Worm (Caenorhabditis elegans) whole organism, late embryonic: Measurements from ENCODE around the gene ceeh-1.

Source experiments
- F13H6.1 ChIP-seq: sonication (generic microtip); optimal IDR thresholded peaks from 2 replicates; lab custom pipeline; 2016; ENCODE audit warnings: missing genetic modification characterization, missing compliant biosample characterization
- Y22D7AL.16 ChIP-seq: sonication (generic microtip); optimal IDR thresholded peaks from 2 replicates; lab custom pipeline; 2016; ENCODE audit warnings: missing genetic modification characterization, missing compliant biosample characterization
- ama-1 ChIP-seq: fragments of 150-350 bp; optimal IDR thresholded peaks from 2 replicates; lab custom pipeline; 2014
- ceh-14 ChIP-seq: sonication (generic microtip); optimal IDR thresholded peaks from 2 replicates; lab custom pipeline; 2016; ENCODE audit warnings: missing genotype, missing genetic modification characterization, missing compliant biosample characterization
- ceh-2 ChIP-seq: sonication (generic microtip); optimal IDR thresholded peaks from 2 replicates; lab custom pipeline; 2016; ENCODE audit warnings: missing genotype, missing genetic modification characterization, missing compliant biosample characterization
- ceh-22 ChIP-seq: sonication (generic microtip); optimal IDR thresholded peaks from 2 replicates; lab custom pipeline; 2017; ENCODE audit warnings: missing biosample characterization, missing genetic modification characterization
- ceh-30 ChIP-seq: fragments of 150-350 bp; optimal IDR thresholded peaks from 2 replicates; lab custom pipeline; 2014; ENCODE audit warnings: missing biosample characterization, missing genetic modification characterization
- ceh-31 ChIP-seq: sonication (generic microtip); optimal IDR thresholded peaks from 2 replicates; lab custom pipeline; 2016; ENCODE audit warnings: missing genetic modification characterization, missing compliant biosample characterization
- ceh-34 ChIP-seq: sonication (generic microtip); optimal IDR thresholded peaks from 2 replicates; lab custom pipeline; 2016; ENCODE audit warnings: mild to moderate bottlenecking, missing genetic modification characterization, missing compliant biosample characterization
- ceh-45 ChIP-seq: fragments of 200-800 bp; sonication (Bioruptor generic); IDR thresholded peaks from 2 replicates; pipeline ENCODE4 v1.3.6; 2022; ENCODE audit warnings: missing genetic modification reagents, missing genetic modification characterization, missing compliant biosample characterization
- ceh-9 ChIP-seq: sonication (generic microtip); optimal IDR thresholded peaks from 2 replicates; lab custom pipeline; 2016; ENCODE audit warnings: mild to moderate bottlenecking, missing genetic modification characterization, inconsistent platforms, missing compliant biosample characterization
- dmd-4 ChIP-seq: sonication (generic microtip); optimal IDR thresholded peaks from 2 replicates; lab custom pipeline; 2016; ENCODE audit warnings: borderline replicate concordance, missing genetic modification characterization, missing compliant biosample characterization
- dve-1 ChIP-seq: sonication (generic microtip); optimal IDR thresholded peaks from 2 replicates; lab custom pipeline; 2017; ENCODE audit warnings: antibody characterized with exemption, mild to moderate bottlenecking, missing genetic modification characterization, missing compliant biosample characterization
- elt-4 ChIP-seq: sonication (generic microtip); optimal IDR thresholded peaks from 2 replicates; lab custom pipeline; 2016; ENCODE audit warnings: missing genetic modification characterization, missing compliant biosample characterization
- eyg-1 ChIP-seq: sonication (generic microtip); optimal IDR thresholded peaks from 2 replicates; lab custom pipeline; 2016; ENCODE audit warnings: missing genotype, missing genetic modification characterization, missing compliant biosample characterization
- fkh-6 ChIP-seq: sonication (generic microtip); optimal IDR thresholded peaks from 2 replicates; lab custom pipeline; 2016; ENCODE audit warnings: missing genetic modification characterization, missing compliant biosample characterization
- gmeb-2 ChIP-seq: sonication (generic microtip); optimal IDR thresholded peaks from 2 replicates; lab custom pipeline; 2016; ENCODE audit warnings: missing genetic modification characterization, inconsistent platforms, missing compliant biosample characterization
- hlh-13 ChIP-seq: fragments of 200-800 bp; sonication (Bioruptor generic); optimal IDR thresholded peaks from 2 replicates; lab custom pipeline; 2018; ENCODE audit warnings: mild to moderate bottlenecking, missing genetic modification characterization, missing compliant biosample characterization
- hlh-15 ChIP-seq: sonication (generic microtip); optimal IDR thresholded peaks from 2 replicates; lab custom pipeline; 2016; ENCODE audit warnings: missing genetic modification characterization, missing compliant biosample characterization
- hlh-30 ChIP-seq: sonication (generic microtip); optimal IDR thresholded peaks from 2 replicates; lab custom pipeline; 2017; ENCODE audit warnings: antibody characterized with exemption, missing genetic modification characterization, missing compliant biosample characterization; ENCODE audit not compliant: insufficient read depth
- hlh-8 ChIP-seq: sonication (generic microtip); optimal IDR thresholded peaks from 2 replicates; lab custom pipeline; 2016; ENCODE audit warnings: missing genotype, missing genetic modification characterization, missing compliant biosample characterization
- madf-2 ChIP-seq: sonication (generic microtip); optimal IDR thresholded peaks from 2 replicates; lab custom pipeline; 2017; ENCODE audit warnings: missing genetic modification characterization, missing compliant biosample characterization
- nfya-1 ChIP-seq: sonication (generic microtip); optimal IDR thresholded peaks from 2 replicates; lab custom pipeline; 2017; ENCODE audit warnings: missing genetic modification characterization, mild to moderate bottlenecking, missing compliant biosample characterization, antibody characterized with exemption, moderate library complexity
- nhr-232 ChIP-seq: sonication (generic microtip); optimal IDR thresholded peaks from 2 replicates; lab custom pipeline; 2016; ENCODE audit warnings: missing genetic modification characterization, missing compliant biosample characterization
- npax-4 ChIP-seq: sonication (generic microtip); optimal IDR thresholded peaks from 2 replicates; lab custom pipeline; 2016; ENCODE audit warnings: missing genetic modification characterization, missing compliant biosample characterization
- odd-2 ChIP-seq: sonication (generic microtip); optimal IDR thresholded peaks from 2 replicates; lab custom pipeline; 2017; ENCODE audit warnings: antibody characterized with exemption, mild to moderate bottlenecking, missing genetic modification characterization, missing compliant biosample characterization
- pha-4 ChIP-seq: fragments of 150-350 bp; optimal IDR thresholded peaks from 2 replicates; lab custom pipeline; 2018; ENCODE audit warnings: missing biosample characterization, missing genetic modification reagents, missing genetic modification characterization
- rnt-1 ChIP-seq: sonication (generic microtip); optimal IDR thresholded peaks from 2 replicates; lab custom pipeline; 2016; ENCODE audit warnings: missing genetic modification characterization, missing compliant biosample characterization
- sdc-2 ChIP-seq: sonication (generic microtip); optimal IDR thresholded peaks from 2 replicates; lab custom pipeline; 2016; ENCODE audit warnings: missing genotype, missing genetic modification characterization, missing compliant biosample characterization
- sox-2 ChIP-seq: fragments of 200-800 bp; sonication (Bioruptor generic); IDR thresholded peaks from 2 replicates; pipeline ENCODE4 v1.3.6; 2022; ENCODE audit warnings: missing genetic modification reagents, missing genetic modification characterization, missing compliant biosample characterization
- syd-9 ChIP-seq: sonication (generic microtip); optimal IDR thresholded peaks from 2 replicates; lab custom pipeline; 2016; ENCODE audit warnings: mild to moderate bottlenecking, missing genetic modification characterization, moderate library complexity, missing compliant biosample characterization
- ttx-3 ChIP-seq: sonication (generic microtip); optimal IDR thresholded peaks from 2 replicates; lab custom pipeline; 2016; ENCODE audit warnings: missing genetic modification reagents, missing genetic modification characterization, missing compliant biosample characterization
- unc-86 ChIP-seq: sonication (generic microtip); optimal IDR thresholded peaks from 2 replicates; lab custom pipeline; 2016; ENCODE audit warnings: missing genetic modification characterization, missing compliant biosample characterization

The ceeh-1 gene

DNA sequence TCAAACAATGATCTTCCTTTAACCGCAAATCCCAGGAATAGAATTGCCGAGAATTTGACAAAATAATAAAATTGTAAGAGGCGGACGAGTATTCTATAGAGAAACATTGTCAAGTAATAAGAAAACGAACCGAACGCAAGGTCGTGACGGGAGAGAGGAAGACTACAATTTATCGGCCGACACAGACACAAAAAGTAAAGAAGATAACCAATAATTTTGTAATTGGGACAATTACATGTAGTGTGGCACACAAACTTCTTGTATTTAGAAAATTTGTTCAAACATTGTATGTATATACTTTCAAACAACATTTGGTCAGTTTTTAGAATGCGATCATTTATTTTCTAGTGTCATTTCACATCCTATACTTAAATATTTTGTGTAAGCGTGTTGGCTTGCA lies at the start of gene ceeh-1:
TSS of gene ceeh-1 (minus strand) at position 317 of the 400 bp plus-strand sequence.
- no peak for TF ChIP-seq sox-2 (GFP tag; lab: Robert Waterston, UW)
- no peak for TF ChIP-seq ceh-34 (tag; lab: Kevin White, UChicago)

DNA sequence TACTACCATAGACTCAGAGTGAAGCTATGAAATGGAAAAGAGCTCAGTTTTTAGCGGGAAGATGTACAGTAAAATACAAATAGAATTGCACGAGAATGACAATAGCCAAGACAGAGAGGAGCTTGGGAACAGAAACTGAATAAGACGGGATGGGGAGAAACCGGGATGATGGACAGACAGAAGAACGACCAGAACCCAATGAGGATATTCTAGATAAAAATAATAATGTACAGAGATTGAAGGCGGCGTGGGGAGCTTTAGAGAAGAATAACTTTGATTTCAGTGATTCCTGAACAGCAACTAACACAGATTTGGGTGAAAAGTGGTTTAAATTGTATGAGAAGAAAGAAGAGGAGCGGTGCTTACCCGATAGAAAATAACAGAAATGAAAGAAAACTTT lies 49.4 kb upstream of the ceeh-1 start:
- TF ChIP-seq F13H6.1 (tag; lab: Kevin White, UChicago) (no peak), syd-9 (tag; lab: Kevin White, UChicago) (no peak), hlh-15 (tag; lab: Kevin White, UChicago) (no peak), Y22D7AL.16 (tag; lab: Kevin White, UChicago) (no peak), sox-2 (GFP tag; lab: Robert Waterston, UW) (no peak), ceh-45 (GFP tag; lab: Robert Waterston, UW) (no peak), unc-86 (tag; lab: Kevin White, UChicago) (no peak), hlh-30 (tag; lab: Kevin White, UChicago) (no peak), rnt-1 (tag; lab: Kevin White, UChicago) (no peak), ttx-3 (tag; lab: Kevin White, UChicago) (no peak), nhr-232 (no peak), pha-4 (tag; lab: Kevin White, UChicago) (no peak), ceh-22 (tag; lab: Kevin White, UChicago) (no peak), hlh-8 (tag; lab: Kevin White, UChicago) (no peak), ceh-30 (tag; lab: Kevin White, UChicago) (no peak)

DNA sequence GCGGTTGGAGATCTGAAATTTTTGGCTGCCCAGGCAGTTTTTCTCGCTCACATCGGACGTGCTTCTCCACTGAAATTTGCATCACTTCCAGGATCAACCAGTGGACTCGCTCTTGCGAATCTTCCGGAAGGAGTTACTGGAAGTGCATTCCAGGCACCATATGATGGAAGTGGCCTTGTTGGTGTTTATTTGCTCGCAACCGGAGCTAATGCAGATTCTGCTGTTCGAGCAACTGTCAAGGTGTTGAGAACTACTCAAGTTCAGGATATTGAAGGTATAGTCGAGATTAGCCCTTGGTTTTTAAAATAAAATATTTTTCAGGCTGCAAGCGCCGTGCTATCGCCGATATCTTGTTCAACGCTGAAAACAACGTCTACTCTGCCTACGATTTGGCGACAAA lies 48.8 kb upstream of the ceeh-1 start:
- TF ChIP-seq nhr-232 (no peak), ceh-34 (tag; lab: Kevin White, UChicago) (no peak), ceh-9 (tag; lab: Kevin White, UChicago) (no peak), dmd-4 (tag; lab: Kevin White, UChicago) (no peak), eyg-1 (tag; lab: Kevin White, UChicago) (no peak), madf-2 (tag; lab: Kevin White, UChicago) (no peak), pha-4 (tag; lab: Kevin White, UChicago) (no peak), fkh-6 (tag; lab: Kevin White, UChicago) (no peak), gmeb-2 (tag; lab: Kevin White, UChicago) (no peak)

DNA sequence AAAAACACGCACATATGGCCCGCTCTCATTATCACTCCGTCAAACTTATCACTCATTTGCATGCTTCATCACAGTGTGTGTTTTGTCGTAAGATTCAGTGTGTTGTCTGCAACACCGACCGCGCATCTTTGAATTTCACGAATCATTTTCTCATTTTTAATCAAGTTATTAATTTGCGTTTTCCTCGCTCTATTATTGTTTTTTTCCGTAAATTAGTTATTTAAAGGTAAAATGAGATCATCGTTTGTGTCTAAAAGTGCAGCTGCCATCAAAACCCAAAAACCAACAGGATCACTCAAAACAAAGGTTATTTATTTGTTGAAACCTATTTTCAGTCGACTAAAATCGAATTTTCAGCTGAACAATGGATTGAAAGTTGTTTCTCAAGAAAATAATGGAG lies 47.6 kb upstream of the ceeh-1 start, which contains the start of the genes T24C4.5 and ucr-2.3:
TSS of gene T24C4.5 (minus strand) at position 101 of the 400 bp plus-strand sequence.
TSS of gene ucr-2.3 (plus strand) at position 227 of the 400 bp plus-strand sequence.
- no peak for TF ChIP-seq ama-1
- no peak for TF ChIP-seq ceh-14 (tag; lab: Kevin White, UChicago)
- TF ChIP-seq hlh-13 (GFP tag; lab: Kevin White, UChicago): no peak
- no peak for TF ChIP-seq ceh-31 (tag; lab: Kevin White, UChicago)
- TF ChIP-seq dve-1 (tag; lab: Kevin White, UChicago): no peak
- no peak for TF ChIP-seq eyg-1 (tag; lab: Kevin White, UChicago)
- no peak for TF ChIP-seq gmeb-2 (tag; lab: Kevin White, UChicago)
- no peak for TF ChIP-seq ceh-2 (tag; lab: Kevin White, UChicago)
- no peak for TF ChIP-seq fkh-6 (tag; lab: Kevin White, UChicago)
- TF ChIP-seq madf-2 (tag; lab: Kevin White, UChicago): no peak
- TF ChIP-seq F13H6.1 (tag; lab: Kevin White, UChicago): no peak
- TF ChIP-seq elt-4: no peak
- no peak for TF ChIP-seq hlh-30 (tag; lab: Kevin White, UChicago)
- no peak for TF ChIP-seq npax-4 (tag; lab: Kevin White, UChicago)
- no peak for TF ChIP-seq nfya-1
- no peak for TF ChIP-seq unc-86 (tag; lab: Kevin White, UChicago)
- TF ChIP-seq, all 69 proteins: peak for 0

DNA sequence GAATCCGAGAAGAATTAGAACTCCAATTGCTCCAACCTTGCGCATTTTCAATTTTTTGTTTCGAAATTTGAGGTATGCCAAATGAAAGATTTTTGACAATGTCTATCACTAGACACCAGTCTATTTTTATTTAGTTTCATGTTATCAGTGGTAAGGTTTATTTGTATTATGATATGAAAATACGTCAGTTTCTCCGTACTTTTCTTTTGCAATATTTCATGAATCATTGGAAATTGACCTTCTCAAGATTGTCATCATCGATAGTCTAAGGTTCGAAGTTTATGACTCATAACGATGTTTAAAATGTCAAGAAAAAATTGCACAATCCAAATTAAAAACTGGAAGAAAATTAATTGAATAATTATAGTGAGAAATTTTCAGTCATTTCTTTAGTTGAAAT lies 41.4 kb upstream of the ceeh-1 start, which contains the start of gene clc-19:
TSS of gene clc-19 (minus strand) at position 135 of the 400 bp plus-strand sequence.
- TF ChIP-seq hlh-8 (tag; lab: Kevin White, UChicago): no peak
- no peak for TF ChIP-seq ceh-9 (tag; lab: Kevin White, UChicago)
- TF ChIP-seq sdc-2: no peak
- TF ChIP-seq ceh-22 (tag; lab: Kevin White, UChicago): no peak
- TF ChIP-seq gmeb-2 (tag; lab: Kevin White, UChicago): no peak
- no peak for TF ChIP-seq odd-2
